Worm (Caenorhabditis elegans) whole organism, late embryonic: ENCODE measurements around the gene F15D4.6.

Experiments used
- C08G9.2 ChIP-seq: sonication (generic microtip); optimal IDR thresholded peaks from 2 replicates; lab custom pipeline; 2016; ENCODE audit warnings: mild to moderate bottlenecking, missing genetic modification characterization, moderate library complexity, missing compliant biosample characterization
- C38D4.7 ChIP-seq: fragments of 200-800 bp; sonication (Bioruptor generic); optimal IDR thresholded peaks from 2 replicates; lab custom pipeline; 2018; ENCODE audit warnings: mild to moderate bottlenecking, missing genetic modification characterization, moderate library complexity, missing compliant biosample characterization
- K09A11.1 ChIP-seq: sonication (generic microtip); optimal IDR thresholded peaks from 2 replicates; lab custom pipeline; 2017; ENCODE audit warnings: antibody characterized with exemption, mild to moderate bottlenecking, missing genetic modification characterization, missing compliant biosample characterization; ENCODE audit not compliant: insufficient read depth
- Y22D7AL.16 ChIP-seq: sonication (generic microtip); optimal IDR thresholded peaks from 2 replicates; lab custom pipeline; 2016; ENCODE audit warnings: missing genetic modification characterization, missing compliant biosample characterization
- ahr-1 ChIP-seq: sonication (generic microtip); optimal IDR thresholded peaks from 2 replicates; lab custom pipeline; 2016; ENCODE audit warnings: missing genetic modification characterization, missing compliant biosample characterization
- ama-1 ChIP-seq: fragments of 150-350 bp; optimal IDR thresholded peaks from 2 replicates; lab custom pipeline; 2014
- ceh-14 ChIP-seq: sonication (generic microtip); optimal IDR thresholded peaks from 2 replicates; lab custom pipeline; 2016; ENCODE audit warnings: missing genotype, missing genetic modification characterization, missing compliant biosample characterization
- ceh-22 ChIP-seq: sonication (generic microtip); optimal IDR thresholded peaks from 2 replicates; lab custom pipeline; 2017; ENCODE audit warnings: missing biosample characterization, missing genetic modification characterization
- ceh-30 ChIP-seq: fragments of 150-350 bp; optimal IDR thresholded peaks from 2 replicates; lab custom pipeline; 2014; ENCODE audit warnings: missing biosample characterization, missing genetic modification characterization
- ceh-34 ChIP-seq: sonication (generic microtip); optimal IDR thresholded peaks from 2 replicates; lab custom pipeline; 2016; ENCODE audit warnings: mild to moderate bottlenecking, missing genetic modification characterization, missing compliant biosample characterization
- ceh-45 ChIP-seq: fragments of 200-800 bp; sonication (Bioruptor generic); IDR thresholded peaks from 2 replicates; pipeline ENCODE4 v1.3.6; 2022; ENCODE audit warnings: missing genetic modification reagents, missing genetic modification characterization, missing compliant biosample characterization
- ceh-6 ChIP-seq: fragments of 200-800 bp; sonication (Bioruptor generic); optimal IDR thresholded peaks from 2 replicates; lab custom pipeline; 2018; ENCODE audit warnings: mild to moderate bottlenecking, missing genetic modification characterization, missing compliant biosample characterization
- che-1 ChIP-seq: sonication (generic microtip); optimal IDR thresholded peaks from 2 replicates; lab custom pipeline; 2016; ENCODE audit warnings: mild to moderate bottlenecking, missing genetic modification characterization, missing compliant biosample characterization
- dve-1 ChIP-seq: sonication (generic microtip); optimal IDR thresholded peaks from 2 replicates; lab custom pipeline; 2017; ENCODE audit warnings: antibody characterized with exemption, mild to moderate bottlenecking, missing genetic modification characterization, missing compliant biosample characterization
- elt-4 ChIP-seq: sonication (generic microtip); optimal IDR thresholded peaks from 2 replicates; lab custom pipeline; 2016; ENCODE audit warnings: missing genetic modification characterization, missing compliant biosample characterization
- ets-4 ChIP-seq: sonication (generic microtip); optimal IDR thresholded peaks from 2 replicates; lab custom pipeline; 2016; ENCODE audit warnings: missing genetic modification characterization, missing compliant biosample characterization
- eyg-1 ChIP-seq: sonication (generic microtip); optimal IDR thresholded peaks from 2 replicates; lab custom pipeline; 2016; ENCODE audit warnings: missing genotype, missing genetic modification characterization, missing compliant biosample characterization
- fkh-10 ChIP-seq: fragments of 150-350 bp; optimal IDR thresholded peaks from 2 replicates; lab custom pipeline; 2014; ENCODE audit warnings: missing biosample characterization, missing genetic modification reagents, missing genetic modification characterization
- gmeb-2 ChIP-seq: sonication (generic microtip); optimal IDR thresholded peaks from 2 replicates; lab custom pipeline; 2016; ENCODE audit warnings: missing genetic modification characterization, inconsistent platforms, missing compliant biosample characterization
- hlh-8 ChIP-seq: sonication (generic microtip); optimal IDR thresholded peaks from 2 replicates; lab custom pipeline; 2016; ENCODE audit warnings: missing genotype, missing genetic modification characterization, missing compliant biosample characterization
- lim-6 ChIP-seq: sonication (generic microtip); optimal IDR thresholded peaks from 2 replicates; lab custom pipeline; 2016; ENCODE audit warnings: missing genetic modification characterization, missing compliant biosample characterization
- nfya-1 ChIP-seq: sonication (generic microtip); optimal IDR thresholded peaks from 2 replicates; lab custom pipeline; 2017; ENCODE audit warnings: missing genetic modification characterization, mild to moderate bottlenecking, missing compliant biosample characterization, antibody characterized with exemption, moderate library complexity
- nhr-232 ChIP-seq: sonication (generic microtip); optimal IDR thresholded peaks from 2 replicates; lab custom pipeline; 2016; ENCODE audit warnings: missing genetic modification characterization, missing compliant biosample characterization
- npax-4 ChIP-seq: sonication (generic microtip); optimal IDR thresholded peaks from 2 replicates; lab custom pipeline; 2016; ENCODE audit warnings: missing genetic modification characterization, missing compliant biosample characterization
- odd-2 ChIP-seq: sonication (generic microtip); optimal IDR thresholded peaks from 2 replicates; lab custom pipeline; 2017; ENCODE audit warnings: antibody characterized with exemption, mild to moderate bottlenecking, missing genetic modification characterization, missing compliant biosample characterization
- pag-3 ChIP-seq: sonication (generic microtip); optimal IDR thresholded peaks from 2 replicates; lab custom pipeline; 2016; ENCODE audit warnings: missing compliant biosample characterization, missing genetic modification characterization, borderline replicate concordance
- pat-9 ChIP-seq: fragments of 200-800 bp; sonication (Bioruptor generic); optimal IDR thresholded peaks from 2 replicates; lab custom pipeline; 2018; ENCODE audit warnings: mild to moderate bottlenecking, missing genetic modification characterization, moderate library complexity, missing compliant biosample characterization
- pax-1 ChIP-seq: fragments of 150-350 bp; optimal IDR thresholded peaks from 2 replicates; lab custom pipeline; 2014; ENCODE audit warnings: missing biosample characterization, missing genetic modification characterization
- pros-1 ChIP-seq: fragments of 150-350 bp; optimal IDR thresholded peaks from 2 replicates; lab custom pipeline; 2014; ENCODE audit warnings: missing biosample characterization, missing genetic modification reagents, missing genetic modification characterization
- sdc-2 ChIP-seq: sonication (generic microtip); optimal IDR thresholded peaks from 2 replicates; lab custom pipeline; 2016; ENCODE audit warnings: missing genotype, missing genetic modification characterization, missing compliant biosample characterization
- sox-2 ChIP-seq: fragments of 200-800 bp; sonication (Bioruptor generic); IDR thresholded peaks from 2 replicates; pipeline ENCODE4 v1.3.6; 2022; ENCODE audit warnings: missing genetic modification reagents, missing genetic modification characterization, missing compliant biosample characterization
- sox-4 ChIP-seq: sonication (generic microtip); optimal IDR thresholded peaks from 2 replicates; lab custom pipeline; 2017; ENCODE audit warnings: mild to moderate bottlenecking, missing genetic modification characterization, inconsistent platforms, missing compliant biosample characterization
- syd-9 ChIP-seq: sonication (generic microtip); optimal IDR thresholded peaks from 2 replicates; lab custom pipeline; 2016; ENCODE audit warnings: mild to moderate bottlenecking, missing genetic modification characterization, moderate library complexity, missing compliant biosample characterization
- ttx-3 ChIP-seq: sonication (generic microtip); optimal IDR thresholded peaks from 2 replicates; lab custom pipeline; 2016; ENCODE audit warnings: missing genetic modification reagents, missing genetic modification characterization, missing compliant biosample characterization
- unc-3 ChIP-seq, 2 experiments: fragments of 200-800 bp in 1 of 2; sonication (Bioruptor generic) in 1 of 2; sonication (generic microtip) in 1 of 2; conservative IDR thresholded peaks in 1 of 2; optimal IDR thresholded peaks in 1 of 2; 2 replicates each; pipeline versions ENCODE4 v1.3.6 to Lab custom; 2016 to 2022; ENCODE audit warnings: missing compliant biosample characterization in 2 of 2, missing genetic modification characterization in 2 of 2, missing genetic modification reagents in 1 of 2
- unc-55 ChIP-seq: sonication (generic microtip); optimal IDR thresholded peaks from 2 replicates; lab custom pipeline; 2017; ENCODE audit warnings: missing biosample characterization, missing genetic modification reagents, missing genetic modification characterization
- unc-86 ChIP-seq: sonication (generic microtip); optimal IDR thresholded peaks from 2 replicates; lab custom pipeline; 2016; ENCODE audit warnings: missing genetic modification characterization, missing compliant biosample characterization

Gene F15D4.6

ce11 chrII:13291406-13292124 is 42.6 kb downstream of the F15D4.6 start (continued):
- TF ChIP-seq sox-4 (tag; lab: Kevin White, UChicago) (no peak), eyg-1 (tag; lab: Kevin White, UChicago) (no peak), sox-2 (GFP tag; lab: Robert Waterston, UW) (no peak), hlh-8 (no peak), pag-3 (tag; lab: Kevin White, UChicago) (no peak), pros-1 (tag; lab: Kevin White, UChicago) (peak; percentile 47), fkh-10 (GFP tag; lab: Kevin White, UChicago) (no peak), ceh-30 (tag; lab: Kevin White, UChicago) (no peak), ahr-1 (tag; lab: Kevin White, UChicago) (no peak), K09A11.1 (tag; lab: Kevin White, UChicago) (peak; percentile 58), ceh-22 (tag; lab: Kevin White, UChicago) (peak; percentile 83), ttx-3 (tag; lab: Kevin White, UChicago) (no peak), unc-86 (tag; lab: Kevin White, UChicago) (no peak), npax-4 (tag; lab: Kevin White, UChicago) (no peak), ceh-45 (no peak), pat-9 (tag; lab: Kevin White, UChicago) (peak; percentile 25), pax-1 (tag; lab: Kevin White, UChicago) (no peak), ama-1 (lab: Kevin White, UChicago) (no peak), nhr-232 (tag; lab: Kevin White, UChicago) (no peak), elt-4 (tag; lab: Kevin White, UChicago) (no peak), C08G9.2 (tag; lab: Kevin White, UChicago) (no peak), sdc-2 (tag; lab: Kevin White, UChicago) (no peak), lim-6 (no peak), ceh-34 (tag; lab: Kevin White, UChicago) (peak; percentile 63), C38D4.7 (no peak), ceh-6 (no peak), ceh-14 (peak; percentile 0)

- TF ChIP-seq syd-9 (tag; lab: Kevin White, UChicago) (no peak), ceh-14 (no peak), ceh-6 (no peak), K09A11.1 (tag; lab: Kevin White, UChicago) (no peak), ttx-3 (tag; lab: Kevin White, UChicago) (no peak), Y22D7AL.16 (tag; lab: Kevin White, UChicago) (no peak), dve-1 (tag; lab: Kevin White, UChicago) (no peak), unc-3 (GFP tag; conservative IDR thresholded peaks at IDR 0.05; lab: Robert Waterston, UW) (no peak), unc-3 (tag; optimal IDR thresholded peaks at IDR 0.05; lab: Kevin White, UChicago) (no peak), nfya-1 (tag; lab: Kevin White, UChicago) (no peak), eyg-1 (tag; lab: Kevin White, UChicago) (no peak), ets-4 (tag; lab: Kevin White, UChicago) (no peak), che-1 (no peak), odd-2 (tag; lab: Kevin White, UChicago) (no peak), pax-1 (tag; lab: Kevin White, UChicago) (no peak)
- TF ChIP-seq, all 69 proteins: peak for 0
Observed at ce11 chrII:13292913-13293312, 43.9 kb downstream of the F15D4.6 start.

- TF ChIP-seq unc-55 = no peak
- TF ChIP-seq gmeb-2 (tag; lab: Kevin White, UChicago) = no peak
- no peak for TF ChIP-seq ama-1 (lab: Kevin White, UChicago)
- no peak for TF ChIP-seq unc-3 (GFP tag; conservative IDR thresholded peaks at IDR 0.05; lab: Robert Waterston, UW)
- TF ChIP-seq unc-3 (tag; optimal IDR thresholded peaks at IDR 0.05; lab: Kevin White, UChicago) = no peak
- TF ChIP-seq pax-1 (tag; lab: Kevin White, UChicago) = no peak
- no peak for TF ChIP-seq C38D4.7
Observed at ce11 chrII:13293502-13293901, 44.5 kb downstream of the F15D4.6 start.
